Worm (Caenorhabditis elegans): ENCODE measurements around the gene adk-1.

Gene adk-1

ce11 chrIV:11176967-11177366, 33.7 kb downstream of the adk-1 start, which contains the start of gene rap-3:
rap-3 (plus strand) TSS chrIV:11177267.
- no peak for TF ChIP-seq sox-2 (GFP tag; IDR thresholded peaks at IDR 0.05)
- no peak for TF ChIP-seq pqm-1 (tag; optimal IDR thresholded peaks at IDR 0.05)
- TF ChIP-seq pax-1 (tag; optimal IDR thresholded peaks at IDR 0.05): no peak
- TF ChIP-seq dmd-4 (tag; optimal IDR thresholded peaks at IDR 0.05; ENCODE audit: borderline replicate concordance): no peak
- TF ChIP-seq zip-5 (tag; optimal IDR thresholded peaks at IDR 0.05): no peak
- TF ChIP-seq ahr-1 (tag; optimal IDR thresholded peaks at IDR 0.05): no peak
- no peak for TF ChIP-seq unc-86 (tag; optimal IDR thresholded peaks at IDR 0.05)
- no peak for TF ChIP-seq K09A11.1 (tag; optimal IDR thresholded peaks at IDR 0.05; ENCODE audit: insufficient read depth)
- no peak for TF ChIP-seq ceh-24 (tag; optimal IDR thresholded peaks at IDR 0.05)
- no peak for TF ChIP-seq sox-4 (tag; optimal IDR thresholded peaks at IDR 0.05)
- no peak for TF ChIP-seq hlh-13 (GFP tag; optimal IDR thresholded peaks at IDR 0.05)
- no peak for TF ChIP-seq pha-2 (tag; optimal IDR thresholded peaks at IDR 0.05)
- no peak for TF ChIP-seq npax-4 (tag; optimal IDR thresholded peaks at IDR 0.05)
- TF ChIP-seq dve-1 (tag; optimal IDR thresholded peaks at IDR 0.05): no peak
- no peak for TF ChIP-seq fkh-10 (GFP tag; optimal IDR thresholded peaks at IDR 0.05)
- no peak for TF ChIP-seq unc-42 (tag; optimal IDR thresholded peaks at IDR 0.05)
- TF ChIP-seq F13H6.1 (tag; optimal IDR thresholded peaks at IDR 0.05): no peak

- TF ChIP-seq K09A11.1 (tag; optimal IDR thresholded peaks at IDR 0.05; ENCODE audit: insufficient read depth) (no peak), ceh-45 (GFP tag; IDR thresholded peaks at IDR 0.05) (no peak), unc-55 (GFP tag; optimal IDR thresholded peaks at IDR 0.05) (no peak), gmeb-2 (tag; optimal IDR thresholded peaks at IDR 0.05) (no peak), nhr-232 (tag; optimal IDR thresholded peaks at IDR 0.05) (no peak), sdc-2 (tag; optimal IDR thresholded peaks at IDR 0.05) (no peak), ceh-2 (tag; optimal IDR thresholded peaks at IDR 0.05) (no peak), pax-1 (tag; optimal IDR thresholded peaks at IDR 0.05) (no peak), hlh-8 (tag; optimal IDR thresholded peaks at IDR 0.05) (no peak), ceh-22 (tag; optimal IDR thresholded peaks at IDR 0.05) (no peak), ama-1 (optimal IDR thresholded peaks at IDR 0.05) (no peak), ceh-24 (tag; optimal IDR thresholded peaks at IDR 0.05) (no peak)
Measured at ce11 chrIV:11174772-11175171, 35.9 kb downstream of the adk-1 start.

ce11 chrIV:11169652-11170051, 41.0 kb downstream of the adk-1 start, which contains the start of gene nhr-67:
nhr-67 (plus strand) TSS chrIV:11169748.
- TF ChIP-seq fkh-10 (GFP tag; optimal IDR thresholded peaks at IDR 0.05) (no peak), ceh-6 (GFP tag; optimal IDR thresholded peaks at IDR 0.05) (no peak), hlh-13 (GFP tag; optimal IDR thresholded peaks at IDR 0.05) (no peak), ceh-22 (tag; optimal IDR thresholded peaks at IDR 0.05) (no peak), lin-11 (tag; optimal IDR thresholded peaks at IDR 0.05) (no peak), mec-3 (tag; optimal IDR thresholded peaks at IDR 0.05; ENCODE audit: borderline replicate concordance) (no peak), pax-1 (tag; optimal IDR thresholded peaks at IDR 0.05) (no peak), hlh-15 (tag; optimal IDR thresholded peaks at IDR 0.05) (no peak), sdc-2 (tag; optimal IDR thresholded peaks at IDR 0.05) (no peak), fax-1 (tag; optimal IDR thresholded peaks at IDR 0.05) (no peak), npax-4 (tag; optimal IDR thresholded peaks at IDR 0.05) (no peak), ets-4 (tag; optimal IDR thresholded peaks at IDR 0.05) (no peak), sox-2 (GFP tag; IDR thresholded peaks at IDR 0.05) (no peak), ceh-19 (GFP tag; optimal IDR thresholded peaks at IDR 0.05) (no peak)

DNA sequence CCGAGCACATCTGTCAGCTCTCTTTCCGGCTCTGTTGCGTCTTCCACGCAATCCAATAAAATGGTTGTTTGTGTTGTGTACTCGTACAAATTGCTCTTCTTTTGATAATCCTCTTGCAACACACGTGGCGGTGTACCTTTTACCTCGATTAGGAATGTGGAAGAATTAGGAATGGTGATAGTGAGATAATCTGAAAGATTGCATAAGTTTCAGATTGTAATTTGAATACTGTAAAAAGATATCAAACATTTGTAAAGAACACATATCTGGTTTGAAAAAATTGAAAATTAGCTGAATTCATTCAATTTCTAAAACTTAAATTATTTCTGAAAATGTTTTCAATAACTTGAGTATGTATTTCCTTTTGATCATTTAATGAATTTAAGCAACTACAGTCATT, 45.8 kb downstream of the adk-1 start, which contains the start of gene C08F8.6:
TSS of gene C08F8.6 (minus strand) at position 101 of the 400 bp plus-strand sequence.
- no peak for TF ChIP-seq ceh-22 (tag; optimal IDR thresholded peaks at IDR 0.05)
- no peak for TF ChIP-seq ceh-48 (tag; optimal IDR thresholded peaks at IDR 0.05)
- no peak for TF ChIP-seq unc-55 (GFP tag; optimal IDR thresholded peaks at IDR 0.05)
- no peak for TF ChIP-seq unc-42 (tag; optimal IDR thresholded peaks at IDR 0.05)
- TF ChIP-seq rnt-1 (tag; optimal IDR thresholded peaks at IDR 0.05): no peak
- TF ChIP-seq ceh-30 (tag; optimal IDR thresholded peaks at IDR 0.05): no peak
- no peak for TF ChIP-seq unc-86 (tag; optimal IDR thresholded peaks at IDR 0.05)
- TF ChIP-seq pax-1 (tag; optimal IDR thresholded peaks at IDR 0.05): no peak
- no peak for TF ChIP-seq pag-3 (tag; optimal IDR thresholded peaks at IDR 0.05; ENCODE audit: borderline replicate concordance)
- TF ChIP-seq elt-2 (tag; optimal IDR thresholded peaks at IDR 0.05): no peak
- TF ChIP-seq hlh-8 (tag; optimal IDR thresholded peaks at IDR 0.05): no peak
- no peak for TF ChIP-seq ceh-14 (tag; optimal IDR thresholded peaks at IDR 0.05)
- no peak for TF ChIP-seq zip-5 (tag; optimal IDR thresholded peaks at IDR 0.05)
- TF ChIP-seq K02D7.2 (tag; optimal IDR thresholded peaks at IDR 0.05): no peak
- no peak for TF ChIP-seq hlh-6 (tag; optimal IDR thresholded peaks at IDR 0.05)

Data from whole organism, late embryonic.